Worm (Caenorhabditis elegans) whole organism, young adult: ENCODE measurements around the gene clec-85.

Source experiments
- C06A6.2 ChIP-seq: fragments of 200-800 bp; sonication (Bioruptor generic); conservative IDR thresholded peaks from 2 replicates; pipeline ENCODE4 v1.3.6; 2022; ENCODE audit warnings: missing genetic modification characterization, missing compliant biosample characterization
- F23B12.7 ChIP-seq: sonication (generic microtip); optimal IDR thresholded peaks from 2 replicates; lab custom pipeline; 2017; ENCODE audit warnings: missing genetic modification characterization, mild to moderate bottlenecking, missing compliant biosample characterization, antibody characterized with exemption, moderate library complexity; ENCODE audit not compliant: insufficient read depth
- F49E8.2 ChIP-seq: sonication (generic microtip); optimal IDR thresholded peaks from 3 replicates; lab custom pipeline; 2017; ENCODE audit warnings: missing genetic modification characterization, mild to moderate bottlenecking, missing compliant biosample characterization, antibody characterized with exemption, moderate library complexity; ENCODE audit not compliant: insufficient read depth
- K11D2.4 ChIP-seq: fragments of 200-800 bp; sonication (Bioruptor generic); IDR thresholded peaks from 2 replicates; pipeline ENCODE4 v1.3.6; 2022; ENCODE audit warnings: missing genetic modification reagents, missing genetic modification characterization, missing compliant biosample characterization
- T07F8.4 ChIP-seq: sonication (generic microtip); optimal IDR thresholded peaks from 2 replicates; lab custom pipeline; 2016; ENCODE audit warnings: mild to moderate bottlenecking, missing genetic modification characterization, moderate library complexity, missing compliant biosample characterization
- akir-1 ChIP-seq: fragments of 200-800 bp; sonication (Bioruptor generic); optimal IDR thresholded peaks from 2 replicates; lab custom pipeline; 2018; ENCODE audit warnings: mild to moderate bottlenecking, missing genetic modification characterization, moderate library complexity, missing compliant biosample characterization
- atf-7 ChIP-seq: sonication (generic microtip); optimal IDR thresholded peaks from 2 replicates; lab custom pipeline; 2017; ENCODE audit warnings: mild to moderate bottlenecking, missing genetic modification characterization, missing compliant biosample characterization
- athp-1 ChIP-seq: sonication (generic microtip); optimal IDR thresholded peaks from 2 replicates; lab custom pipeline; 2017; ENCODE audit warnings: mild to moderate bottlenecking, missing genetic modification characterization, missing compliant biosample characterization
- attf-5 ChIP-seq: fragments of 200-800 bp; sonication (Bioruptor generic); optimal IDR thresholded peaks from 2 replicates; lab custom pipeline; 2018; ENCODE audit warnings: mild to moderate bottlenecking, missing genetic modification characterization, missing compliant biosample characterization
- cebp-2 ChIP-seq: fragments of 200-800 bp; sonication (Bioruptor generic); IDR thresholded peaks from 2 replicates; pipeline ENCODE4 v1.3.6; 2022; ENCODE audit warnings: missing genetic modification characterization, missing compliant biosample characterization
- ceh-79 ChIP-seq: sonication (generic microtip); optimal IDR thresholded peaks from 2 replicates; lab custom pipeline; 2017; ENCODE audit warnings: mild to moderate bottlenecking, missing genetic modification characterization, missing compliant biosample characterization
- chd-7 ChIP-seq: sonication (generic microtip); optimal IDR thresholded peaks from 2 replicates; lab custom pipeline; 2016; ENCODE audit warnings: mild to moderate bottlenecking, missing genetic modification characterization, moderate library complexity, missing compliant biosample characterization
- dox-1 ChIP-seq: fragments of 200-800 bp; sonication (Bioruptor generic); IDR thresholded peaks from 2 replicates; pipeline ENCODE4 v1.3.6; 2022; ENCODE audit warnings: missing genetic modification reagents, missing genetic modification characterization, missing compliant biosample characterization
- egl-18 ChIP-seq: fragments of 200-800 bp; sonication (Bioruptor generic); IDR thresholded peaks from 2 replicates; pipeline ENCODE4 v1.3.6; 2022; ENCODE audit warnings: missing genetic modification reagents, missing genetic modification characterization, missing compliant biosample characterization
- ets-4 ChIP-seq: fragments of 200-800 bp; sonication (Bioruptor generic); optimal IDR thresholded peaks from 2 replicates; lab custom pipeline; 2018; ENCODE audit warnings: mild to moderate bottlenecking, missing genetic modification characterization, missing compliant biosample characterization
- him-1 ChIP-seq: sonication (generic microtip); optimal IDR thresholded peaks from 2 replicates; lab custom pipeline; 2016; ENCODE audit warnings: missing genotype, missing genetic modification reagents, missing genetic modification characterization, missing compliant biosample characterization
- hmg-1.2 ChIP-seq: fragments of 200-800 bp; sonication (Bioruptor generic); IDR thresholded peaks from 2 replicates; pipeline ENCODE4 v1.3.6; 2022; ENCODE audit warnings: missing genetic modification reagents, missing genetic modification characterization, missing compliant biosample characterization
- hrde-1 ChIP-seq: sonication (generic microtip); optimal IDR thresholded peaks from 2 replicates; lab custom pipeline; 2016; ENCODE audit warnings: missing genetic modification characterization, mild to moderate bottlenecking, missing compliant biosample characterization, moderate library complexity, missing genotype, missing genetic modification reagents, borderline replicate concordance
- lag-1 ChIP-seq: fragments of 200-800 bp; sonication (Bioruptor generic); IDR thresholded peaks from 2 replicates; pipeline ENCODE4 v1.3.6; 2022; ENCODE audit warnings: missing genetic modification reagents, missing genetic modification characterization, missing compliant biosample characterization
- let-526 ChIP-seq: fragments of 200-800 bp; sonication (Bioruptor generic); IDR thresholded peaks from 2 replicates; pipeline ENCODE4 v1.3.6; 2022; ENCODE audit warnings: missing genetic modification reagents, missing genetic modification characterization, missing compliant biosample characterization
- lsl-1 ChIP-seq: fragments of 200-800 bp; sonication (Bioruptor generic); optimal IDR thresholded peaks from 2 replicates; lab custom pipeline; 2018; ENCODE audit warnings: mild to moderate bottlenecking, missing genetic modification characterization, moderate library complexity, missing compliant biosample characterization
- madf-6 ChIP-seq: fragments of 200-800 bp; sonication (Bioruptor generic); IDR thresholded peaks from 2 replicates; pipeline ENCODE4 v1.3.6; 2022; ENCODE audit warnings: missing genetic modification reagents, missing genetic modification characterization, missing compliant biosample characterization
- nhr-80 ChIP-seq: sonication (generic microtip); optimal IDR thresholded peaks from 2 replicates; lab custom pipeline; 2016; ENCODE audit warnings: missing genetic modification characterization, missing compliant biosample characterization
- nhr-90 ChIP-seq: sonication (generic microtip); optimal IDR thresholded peaks from 2 replicates; lab custom pipeline; 2016; ENCODE audit warnings: missing genotype, mild to moderate bottlenecking, missing genetic modification characterization, missing compliant biosample characterization
- snpc-4 ChIP-seq, 5 experiments: fragments of 150-350 bp in 1 of 5; sonication (generic microtip) in 4 of 5; optimal IDR thresholded peaks; 2 replicates each; lab custom pipeline; 2014 to 2018; ENCODE audit warnings: missing genetic modification characterization in 5 of 5, missing biosample characterization in 3 of 5, antibody characterized with exemption in 2 of 5, mild to moderate bottlenecking in 2 of 5, missing compliant biosample characterization in 2 of 5, missing genotype in 2 of 5, moderate library complexity in 2 of 5, missing genetic modification reagents in 1 of 5
- somi-1 ChIP-seq: fragments of 200-800 bp; sonication (Bioruptor generic); optimal IDR thresholded peaks from 2 replicates; lab custom pipeline; 2018; ENCODE audit warnings: mild to moderate bottlenecking, missing genetic modification characterization, missing compliant biosample characterization
- xnd-1 ChIP-seq: sonication (generic microtip); optimal IDR thresholded peaks from 2 replicates; lab custom pipeline; 2016; ENCODE audit warnings: missing genotype, missing genetic modification reagents, missing genetic modification characterization, missing compliant biosample characterization
- zfh-2 ChIP-seq: fragments of 200-800 bp; sonication (Bioruptor generic); conservative IDR thresholded peaks from 2 replicates; pipeline ENCODE4 v1.3.6; 2022; ENCODE audit warnings: missing genetic modification reagents, missing genetic modification characterization, missing compliant biosample characterization
- ztf-28 ChIP-seq: fragments of 200-800 bp; sonication (Bioruptor generic); IDR thresholded peaks from 2 replicates; pipeline ENCODE4 v1.3.6; 2022; ENCODE audit warnings: missing genetic modification reagents, missing genetic modification characterization, missing compliant biosample characterization
- ztf-3 ChIP-seq: fragments of 200-800 bp; sonication (Bioruptor generic); optimal IDR thresholded peaks from 2 replicates; lab custom pipeline; 2018; ENCODE audit warnings: mild to moderate bottlenecking, missing genetic modification characterization, missing compliant biosample characterization

clec-85 gene

ce11 chrIV:2834516-2834915 is 16.2 kb upstream of the clec-85 start, which contains the start of gene pudl-2:
pudl-2 (plus strand) TSS chrIV:2834816.
- TF ChIP-seq athp-1 (tag; lab: Kevin White, UChicago): no peak
- TF ChIP-seq atf-7 (tag; lab: Kevin White, UChicago): no peak
- no peak for TF ChIP-seq ztf-3 (GFP tag; lab: Kevin White, UChicago)
- no peak for TF ChIP-seq akir-1 (GFP tag; lab: Kevin White, UChicago)
- TF ChIP-seq ztf-28 (GFP tag; lab: Robert Waterston, UW): no peak
- TF ChIP-seq nhr-90 (tag; lab: Kevin White, UChicago): no peak
- TF ChIP-seq xnd-1 (tag; lab: Kevin White, UChicago): no peak
- no peak for TF ChIP-seq somi-1 (GFP tag; lab: Kevin White, UChicago)
- TF ChIP-seq chd-7 (tag; lab: Kevin White, UChicago): no peak
- no peak for TF ChIP-seq lag-1 (GFP tag; lab: Robert Waterston, UW)

ce11 chrIV:2835364-2835763 is 15.3 kb upstream of the clec-85 start, which contains the start of gene clec-82:
clec-82 (plus strand) TSS chrIV:2835664.
- TF ChIP-seq attf-5 (GFP tag; lab: Kevin White, UChicago) (no peak), athp-1 (tag; lab: Kevin White, UChicago) (no peak), F49E8.2 (tag; lab: Kevin White, UChicago) (no peak), let-526 (GFP tag; lab: Robert Waterston, UW) (no peak)

- peak; percentile 13 for TF ChIP-seq nhr-80 (tag; lab: Kevin White, UChicago)
- TF ChIP-seq hrde-1 (tag; lab: Kevin White, UChicago): no peak
These were observed 12.4 kb upstream of the clec-85 start, which contains the start of gene Y54G2A.7 for ce11 chrIV:2838308-2838707. Y54G2A.7 (plus strand) TSS chrIV:2838608.

- TF ChIP-seq dox-1 (GFP tag; lab: Robert Waterston, UW) (no peak), nhr-80 (tag; lab: Kevin White, UChicago) (peak; percentile 62), T07F8.4 (tag; lab: Kevin White, UChicago) (no peak)
These were observed 9.4 kb upstream of the clec-85 start, which contains the start of gene clec-83 for ce11 chrIV:2841260-2841659. clec-83 (minus strand) TSS chrIV:2841472.

ce11 chrIV:2842162-2842561 is 8.5 kb upstream of the clec-85 start, which contains the start of gene clec-84:
clec-84 (plus strand) TSS chrIV:2842462.
- TF ChIP-seq lsl-1 (GFP tag; lab: Kevin White, UChicago): no peak
- no peak for TF ChIP-seq nhr-90 (tag; lab: Kevin White, UChicago)
- no peak for TF ChIP-seq egl-18 (GFP tag; lab: Robert Waterston, UW)

ce11 chrIV:2843882-2844281 is 6.8 kb upstream of the clec-85 start, which contains the start of gene Y54G2A.15:
Y54G2A.15 (minus strand) TSS chrIV:2843982.
- TF ChIP-seq K11D2.4 (no peak), ceh-79 (tag; lab: Kevin White, UChicago) (no peak)

- no peak for TF ChIP-seq ets-4 (GFP tag; lab: Kevin White, UChicago)
- peak; percentile 55 for TF ChIP-seq attf-5 (GFP tag; lab: Kevin White, UChicago)
- TF ChIP-seq hmg-1.2: peak; percentile 58
- peak; percentile 6 for TF ChIP-seq nhr-80 (tag; lab: Kevin White, UChicago)
These were observed 4.4 kb upstream of the clec-85 start, which contains the start of gene Y54G2A.40 for ce11 chrIV:2846264-2846663. Y54G2A.40 (plus strand) TSS chrIV:2846476.

- TF ChIP-seq madf-6 (GFP tag; lab: Robert Waterston, UW) (no peak), snpc-4 (GFP tag; optimal IDR thresholded peaks at IDR 0.05; lab: Kevin White, UChicago) (no peak), snpc-4 (tag; optimal IDR thresholded peaks at IDR 0.05; lab: Kevin White, UChicago) (peak in 1 of 4 experiments; percentile 78), cebp-2 (0 out of 2 replicates have a peak, but pooled peaks have one; percentile 26), F23B12.7 (no peak), zfh-2 (GFP tag; lab: Robert Waterston, UW) (peak; percentile 64), him-1 (no peak), C06A6.2 (GFP tag; lab: Robert Waterston, UW) (no peak)
These were observed 1.4 kb upstream of the clec-85 start for ce11 chrIV:2849269-2849668.
